Fruit fly (Drosophila melanogaster) ovary, adult (tissue): ENCODE results near the gene ea.

Experiments
- CG17801 ChIP-seq: fragments of 200-800 bp; optimal IDR thresholded peaks from 2 replicates; lab custom pipeline; 2019; ENCODE audit warnings: missing biosample characterization, mild to moderate bottlenecking, missing genetic modification characterization, moderate library complexity; ENCODE audit not compliant: partially characterized antibody

Gene ea

DNA sequence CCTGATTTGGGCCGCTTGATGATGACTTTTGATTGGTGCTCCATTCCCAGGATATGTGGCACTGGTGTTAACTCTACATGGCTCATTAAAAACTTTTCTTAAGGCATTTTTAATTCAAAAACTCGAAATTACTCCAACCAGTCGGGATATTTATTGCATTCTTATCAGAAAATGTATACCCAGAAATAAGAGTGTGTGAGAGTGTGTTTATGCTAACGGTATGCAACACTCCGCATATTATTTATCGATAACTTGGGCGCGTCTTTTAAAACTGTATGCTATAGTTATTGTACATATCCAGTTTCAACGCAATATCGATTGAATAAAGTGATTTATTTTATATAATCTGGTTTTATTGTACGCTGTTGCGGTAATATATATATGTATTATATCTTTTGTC lies 38.9 kb downstream of the ea start, which contains the start of gene CG34404:
Gene CG34404, minus strand, starts transcription at position 189 of the 400 bp plus-strand sequence.
- TF ChIP-seq CG17801 (GFP tag; lab: Kevin White, UChicago), result no peak

DNA sequence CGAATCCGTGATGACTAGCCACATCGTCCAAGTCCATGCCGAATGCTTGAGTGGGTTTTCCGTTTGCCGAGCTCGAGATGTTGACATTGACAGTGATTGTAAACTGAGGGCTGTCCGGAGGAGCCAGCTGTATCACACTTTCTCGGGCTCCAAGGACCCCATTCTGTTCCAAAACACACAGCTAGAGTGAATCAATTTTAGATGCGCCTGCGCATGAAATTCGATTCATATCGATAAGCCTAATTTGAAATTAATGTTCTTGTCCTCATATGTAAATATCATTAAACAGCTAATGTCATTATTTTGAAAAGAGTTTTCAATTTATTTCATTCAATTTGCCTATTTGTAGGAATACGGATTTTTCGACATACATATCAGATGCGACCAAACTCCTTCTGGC lies 41.2 kb downstream of the ea start, which contains the start of gene CG14868:
Gene CG14868, minus strand, starts transcription at position 204 of the 400 bp plus-strand sequence.
- TF ChIP-seq CG17801 (GFP tag; lab: Kevin White, UChicago), result no peak

DNA sequence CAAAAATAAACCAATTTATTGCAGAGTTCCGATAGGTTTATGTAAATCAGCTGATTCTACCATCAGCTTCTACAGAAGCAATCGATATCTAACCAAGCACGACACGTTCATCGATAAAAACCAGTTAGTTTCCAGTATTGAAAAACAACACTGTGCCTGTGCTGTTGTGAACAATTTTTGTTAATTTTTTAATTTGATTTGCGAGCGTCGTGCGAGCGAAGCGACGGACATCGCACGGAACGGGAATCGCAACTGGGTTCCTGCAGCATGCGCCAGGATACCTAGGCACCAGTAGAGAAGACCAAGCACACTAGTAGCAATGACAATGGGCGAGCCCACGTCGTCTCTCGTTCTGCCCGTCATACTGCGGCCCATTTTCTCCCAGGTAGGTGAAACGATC lies 43.3 kb downstream of the ea start, which contains the start of the genes Ccm3 and CG6136:
Gene Ccm3, plus strand, starts transcription at position 125 of the 400 bp plus-strand sequence.
Gene CG6136, minus strand, starts transcription at position 380 of the 400 bp plus-strand sequence.
- TF ChIP-seq CG17801 (GFP tag; lab: Kevin White, UChicago), result peak; percentile 67

DNA sequence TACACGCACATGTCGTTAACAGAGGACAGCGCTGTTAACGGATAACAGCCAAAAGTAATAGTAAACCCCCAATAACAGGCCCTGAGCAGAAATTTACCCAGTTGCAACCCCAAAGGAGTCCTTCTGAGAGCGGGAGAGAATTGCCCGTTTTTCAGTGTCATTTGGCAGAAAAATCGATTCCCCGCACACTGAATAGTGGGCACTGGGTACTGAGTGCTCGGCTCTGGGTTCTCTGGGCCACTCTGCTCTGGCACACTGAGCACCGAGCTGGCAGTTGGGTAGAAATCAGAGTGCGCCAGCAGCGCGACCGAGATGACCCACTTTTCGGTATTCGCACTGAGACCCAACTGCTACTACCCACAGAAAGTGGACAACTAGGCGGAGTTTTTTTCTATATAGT lies 45.9 kb downstream of the ea start, which contains the start of gene Rbp:
Gene Rbp, plus strand, starts transcription at position 239 of the 400 bp plus-strand sequence.
- TF ChIP-seq CG17801 (GFP tag; lab: Kevin White, UChicago), result no peak

DNA sequence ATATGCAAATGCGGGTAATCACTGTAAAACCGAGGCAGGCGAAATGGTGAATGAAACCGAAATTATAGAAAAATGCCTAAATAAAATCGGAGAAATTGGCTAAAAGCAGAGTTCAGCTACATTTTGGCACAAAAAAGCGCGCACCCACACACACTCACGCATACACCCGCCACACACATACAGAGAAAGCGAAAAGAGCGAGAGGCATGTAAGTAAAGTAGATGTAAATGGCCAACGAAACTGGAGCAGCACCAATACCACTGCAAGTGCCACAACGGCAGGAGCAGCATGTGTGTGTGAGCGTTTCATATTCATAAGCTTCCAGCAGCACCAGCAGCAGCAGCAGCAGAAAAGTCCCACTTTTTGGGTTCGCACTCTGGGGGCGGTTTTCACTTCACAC lies 46.9 kb downstream of the ea start:
- no peak for TF ChIP-seq CG17801 (GFP tag; lab: Kevin White, UChicago)

DNA sequence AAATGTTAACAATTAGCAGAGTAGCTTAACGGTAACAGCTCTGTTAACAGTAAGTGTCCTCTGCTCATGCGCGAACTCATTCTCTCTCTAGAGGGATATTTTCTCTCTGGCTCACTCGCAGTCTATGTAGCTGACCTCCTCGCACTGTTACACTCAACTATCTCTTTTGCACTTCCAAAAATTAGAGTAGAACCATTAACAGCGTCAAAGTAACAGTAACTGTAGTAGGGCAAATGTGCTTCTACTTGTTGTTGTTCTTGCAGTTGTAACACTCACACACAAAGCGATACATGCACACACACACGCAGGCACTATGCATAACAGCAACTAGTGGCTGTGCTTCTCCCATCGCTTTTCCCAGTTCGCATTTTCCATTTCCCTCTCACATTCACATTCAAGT lies 50.5 kb downstream of the ea start:
- no peak for TF ChIP-seq CG17801 (GFP tag; lab: Kevin White, UChicago)
